Worm (Caenorhabditis elegans) whole organism, early embryonic: ENCODE results near the gene clec-226.

Experiments used
- B0310.2 ChIP-seq: sonication (generic microtip); optimal IDR thresholded peaks from 2 replicates; lab custom pipeline; 2016; ENCODE audit warnings: mild to moderate bottlenecking, missing genetic modification characterization, missing compliant biosample characterization
- ama-1 ChIP-seq: fragments of 150-350 bp; optimal IDR thresholded peaks from 2 replicates; lab custom pipeline; 2014
- ceh-13 ChIP-seq: fragments of 200-800 bp; sonication (Bioruptor generic); optimal IDR thresholded peaks from 2 replicates; lab custom pipeline; 2018; ENCODE audit warnings: mild to moderate bottlenecking, missing genetic modification characterization, missing compliant biosample characterization
- ets-7 ChIP-seq: sonication (generic microtip); optimal IDR thresholded peaks from 2 replicates; lab custom pipeline; 2016; ENCODE audit warnings: missing genotype, missing genetic modification characterization, missing compliant biosample characterization
- flt-1 ChIP-seq: fragments of 200-800 bp; sonication (Bioruptor generic); IDR thresholded peaks from 2 replicates; pipeline ENCODE4 v1.3.6; 2022; ENCODE audit warnings: missing genetic modification characterization, missing compliant biosample characterization
- hmg-4 ChIP-seq: fragments of 200-800 bp; sonication (Bioruptor generic); optimal IDR thresholded peaks from 2 replicates; lab custom pipeline; 2018; ENCODE audit warnings: mild to moderate bottlenecking, missing genetic modification characterization, missing compliant biosample characterization
- scrt-1 ChIP-seq: fragments of 200-800 bp; sonication (Bioruptor generic); IDR thresholded peaks from 2 replicates; pipeline ENCODE4 v1.3.6; 2022; ENCODE audit warnings: missing genetic modification characterization, missing compliant biosample characterization
- sea-1 ChIP-seq: fragments of 200-800 bp; sonication (Bioruptor generic); conservative IDR thresholded peaks from 2 replicates; pipeline ENCODE4 v1.3.6; 2022; ENCODE audit warnings: missing genetic modification characterization, missing compliant biosample characterization
- tra-4 ChIP-seq: sonication (generic microtip); optimal IDR thresholded peaks from 2 replicates; lab custom pipeline; 2017; ENCODE audit warnings: missing genetic modification characterization, missing compliant biosample characterization

DNA sequence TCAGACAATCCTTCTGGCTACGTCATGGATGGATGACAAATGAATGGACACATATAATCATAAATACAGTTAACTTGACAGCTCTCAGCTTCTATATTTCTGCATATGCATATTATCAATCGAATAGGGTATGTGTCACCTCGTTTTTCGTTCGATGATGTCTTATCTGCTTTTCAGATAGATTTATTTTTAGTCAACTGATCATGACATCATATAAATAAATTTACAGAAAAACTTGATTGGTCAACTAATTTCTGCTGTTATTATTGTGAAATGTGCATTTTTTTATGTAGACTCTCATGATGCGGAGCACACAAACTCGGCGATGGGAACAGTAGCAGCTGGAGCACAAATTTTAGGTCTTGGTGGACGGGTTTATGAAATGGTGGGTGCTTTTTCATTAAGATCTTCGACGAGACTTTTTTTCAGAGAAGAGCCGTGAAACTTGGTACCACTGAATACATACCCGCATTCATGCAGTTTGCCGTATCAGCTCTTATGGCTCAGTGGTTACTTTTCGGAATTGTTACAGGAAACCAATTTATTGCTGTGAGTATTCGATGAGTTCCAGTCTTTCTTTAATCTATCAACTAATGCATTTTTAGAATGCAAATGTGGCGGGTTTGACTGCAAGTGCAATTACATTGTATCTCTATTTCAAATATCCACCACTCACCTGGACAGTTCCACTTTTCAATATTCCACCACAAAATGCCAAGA lies 8.8 kb downstream of the clec-226 start:
- TF ChIP-seq sea-1: no peak
- TF ChIP-seq ama-1 (lab: Kevin White, UChicago): no peak
- no peak for TF ChIP-seq tra-4 (tag; lab: Kevin White, UChicago)
- TF ChIP-seq ets-7: no peak
- TF ChIP-seq flt-1 (GFP tag; lab: Robert Waterston, UW): no peak
- TF ChIP-seq scrt-1: no peak
- no peak for TF ChIP-seq hmg-4 (GFP tag; lab: Kevin White, UChicago)
- no peak for TF ChIP-seq ceh-13 (GFP tag; lab: Kevin White, UChicago)
- no peak for TF ChIP-seq B0310.2 (tag; lab: Kevin White, UChicago)
